Fruit fly (Drosophila melanogaster): ENCODE data around the gene Vml.

Gene Vml

DNA sequence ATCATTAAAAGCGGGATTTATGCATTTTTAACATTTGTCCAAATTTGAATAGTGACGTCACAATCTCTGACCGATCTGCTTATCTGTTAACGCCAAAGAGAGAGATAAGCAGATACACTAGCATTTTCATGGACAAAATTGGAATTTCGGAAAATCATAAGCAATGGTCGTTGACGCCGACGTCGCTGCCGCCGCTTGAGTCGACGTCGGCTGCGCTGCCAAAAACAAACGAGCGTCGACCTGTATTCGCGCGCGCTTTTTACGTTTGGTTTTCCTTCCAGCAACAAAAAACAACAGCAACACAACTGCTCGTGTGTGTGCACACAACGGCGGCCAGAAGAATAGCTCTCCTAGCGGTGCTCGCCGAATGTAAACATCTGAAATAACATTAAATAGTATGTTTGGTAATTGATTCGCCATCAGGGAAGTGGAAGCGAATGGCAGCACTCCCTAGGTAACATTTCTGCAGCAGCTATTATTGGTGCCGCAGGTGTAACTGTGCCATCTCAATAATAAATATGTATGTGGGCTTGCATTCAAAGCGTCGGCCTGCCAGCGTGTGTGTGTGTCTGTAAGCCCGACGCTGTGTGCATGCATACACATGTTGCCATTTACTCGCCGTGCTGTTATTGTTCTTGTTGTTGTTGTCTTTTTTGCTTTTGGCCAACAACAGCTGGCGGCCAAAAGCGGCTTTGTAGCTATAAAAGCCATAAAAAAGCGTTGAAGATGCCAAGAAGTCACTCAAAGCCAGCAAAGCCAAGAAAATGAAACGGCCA, 24.9 kb downstream of the Vml start (continued):
- peak; percentile 98 for TF ChIP-seq Gug (GFP tag; IDR thresholded peaks at IDR 0.05)
- peak; percentile 93 for TF ChIP-seq Adf1 (GFP tag; IDR thresholded peaks at IDR 0.05)
- TF ChIP-seq kay (GFP tag; optimal IDR thresholded peaks at IDR 0.05): peak; percentile 84
- TF ChIP-seq CG1647 (GFP tag; optimal IDR thresholded peaks at IDR 0.05): peak; percentile 83
- TF ChIP-seq CG2678 (tag; optimal IDR thresholded peaks at IDR 0.05): peak; percentile 95
- TF ChIP-seq gsb (GFP tag; IDR thresholded peaks at IDR 0.05): peak; percentile 95
- TF ChIP-seq Gsc (GFP tag; IDR thresholded peaks at IDR 0.05): peak; percentile 94
- peak; percentile 96 for TF ChIP-seq CG7839 (tag; optimal IDR thresholded peaks at IDR 0.05)
- TF ChIP-seq CG9727 (GFP tag; optimal IDR thresholded peaks at IDR 0.05): peak; percentile 91
- peak; percentile 98 for TF ChIP-seq otp (GFP tag; IDR thresholded peaks at IDR 0.05)
- peak; percentile 92 for TF ChIP-seq disco-r (GFP tag; optimal IDR thresholded peaks at IDR 0.05)
- peak; percentile 94 for TF ChIP-seq Xbp1 (GFP tag; optimal IDR thresholded peaks at IDR 0.05)
- peak; percentile 97 for TF ChIP-seq ranshi (GFP tag; IDR thresholded peaks at IDR 0.05)
- TF ChIP-seq NC2β (GFP tag; optimal IDR thresholded peaks at IDR 0.05): peak; percentile 89
- peak; percentile 88 for TF ChIP-seq CG6175 (GFP tag; IDR thresholded peaks at IDR 0.05)
- TF ChIP-seq exex (tag; optimal IDR thresholded peaks at IDR 0.05): peak; percentile 58
- TF ChIP-seq CG12155 (GFP tag; optimal IDR thresholded peaks at IDR 0.05): peak; percentile 81
- peak; percentile 97 for TF ChIP-seq CG15269 (tag; optimal IDR thresholded peaks at IDR 0.05)
- TF ChIP-seq H2.0 (GFP tag; IDR thresholded peaks at IDR 0.05): peak; percentile 98
- peak; percentile 91 for TF ChIP-seq CG4404 (GFP tag; IDR thresholded peaks at IDR 0.05)
- TF ChIP-seq wek (GFP tag; optimal IDR thresholded peaks at IDR 0.05): peak; percentile 90
- peak; percentile 97 for TF ChIP-seq CG12071 (GFP tag; optimal IDR thresholded peaks at IDR 0.05)
- peak; percentile 92 for TF ChIP-seq Hsf (GFP tag; optimal IDR thresholded peaks at IDR 0.05)
- peak; percentile 83 for TF ChIP-seq CG31365 (tag; optimal IDR thresholded peaks at IDR 0.05)
- peak; percentile 83 for TF ChIP-seq Camta (GFP tag; optimal IDR thresholded peaks at IDR 0.05)
- TF ChIP-seq wor (GFP tag; IDR thresholded peaks at IDR 0.05): peak; percentile 96
- peak; percentile 70 for TF ChIP-seq sima (GFP tag; optimal IDR thresholded peaks at IDR 0.05)
- no peak for TF ChIP-seq Bgb (GFP tag; IDR thresholded peaks at IDR 0.05; ENCODE audit: partially characterized antibody)
- TF ChIP-seq CG2120 (GFP tag; optimal IDR thresholded peaks at IDR 0.05): peak; percentile 94
- TF ChIP-seq CG5953 (GFP tag; IDR thresholded peaks at IDR 0.05): peak; percentile 98
- TF ChIP-seq CG12744 (GFP tag; optimal IDR thresholded peaks at IDR 0.05): peak; percentile 83
- peak; percentile 94 for TF ChIP-seq CG17568 (GFP tag; optimal IDR thresholded peaks at IDR 0.05)
- peak; percentile 88 for TF ChIP-seq pnt (GFP tag; optimal IDR thresholded peaks at IDR 0.05)
- peak; percentile 31; the same call in 1 of the 3 replicates for TF ChIP-seq Opbp (GFP tag; IDR thresholded peaks at IDR 0.05; ENCODE audit: partially characterized antibody)
- TF ChIP-seq Ssrp (tag; optimal IDR thresholded peaks at IDR 0.05): peak; percentile 95
- peak; percentile 74 for TF ChIP-seq CG31388 (GFP tag; optimal IDR thresholded peaks at IDR 0.05)
- peak in 1 of 3 experiments; percentile 85 for TF ChIP-seq lola (GFP tag; optimal IDR thresholded peaks at IDR 0.05)
- peak; percentile 94 for TF ChIP-seq Antp (GFP tag; optimal IDR thresholded peaks at IDR 0.05)
- TF ChIP-seq Ptx1 (GFP tag; IDR thresholded peaks at IDR 0.05): peak; percentile 98
- TF ChIP-seq Eip74EF (GFP tag; optimal IDR thresholded peaks at IDR 0.05): peak in 1 of 2 experiments; percentile 93
- TF ChIP-seq CG10209 (GFP tag; optimal IDR thresholded peaks at IDR 0.05): peak; percentile 95
- TF ChIP-seq CG7928 (GFP tag; optimal IDR thresholded peaks at IDR 0.05): peak; percentile 66
- TF ChIP-seq E2f2 (GFP tag; IDR thresholded peaks at IDR 0.05): peak; percentile 83
- TF ChIP-seq tin (GFP tag; optimal IDR thresholded peaks at IDR 0.05): peak; percentile 89
- peak; percentile 96 for TF ChIP-seq Xrp1 (GFP tag; IDR thresholded peaks at IDR 0.05)
- peak; percentile 97 for TF ChIP-seq CG6689 (GFP tag; IDR thresholded peaks at IDR 0.05)
- TF ChIP-seq kni (GFP tag; optimal IDR thresholded peaks at IDR 0.05): peak; percentile 66
- peak; percentile 92 for TF ChIP-seq CG18476 (GFP tag; optimal IDR thresholded peaks at IDR 0.05)
- TF ChIP-seq nmo (GFP tag; optimal IDR thresholded peaks at IDR 0.05): peak; percentile 96

All from whole organism, embryonic.